Worm (Caenorhabditis elegans): ENCODE results near the gene nhr-218.

nhr-218 gene

ce11 chrV:16277918-16278317, 19.7 kb downstream of the nhr-218 start, which contains the start of gene cyp-37B1 (continued):
- peak; percentile 89 for TF ChIP-seq pqm-1 (tag; optimal IDR thresholded peaks at IDR 0.05)
- no peak for TF ChIP-seq zag-1 (tag; optimal IDR thresholded peaks at IDR 0.05)
- no peak for TF ChIP-seq pha-4 (GFP tag; IDR thresholded peaks at IDR 0.05)
- TF ChIP-seq pha-4 (tag; optimal IDR thresholded peaks at IDR 0.05): no peak
- peak; percentile 87 for TF ChIP-seq nhr-77 (tag; optimal IDR thresholded peaks at IDR 0.05)
- TF ChIP-seq zip-2 (tag; optimal IDR thresholded peaks at IDR 0.05): no peak
- TF ChIP-seq madf-5 (GFP tag; IDR thresholded peaks at IDR 0.05): no peak
- TF ChIP-seq nhr-111 (GFP tag; optimal IDR thresholded peaks at IDR 0.05): no peak
- TF ChIP-seq F49E8.2 (tag; optimal IDR thresholded peaks at IDR 0.05; ENCODE audit: borderline replicate concordance): no peak
- peak; percentile 90 for TF ChIP-seq dmd-6 (GFP tag; IDR thresholded peaks at IDR 0.05)
- peak; percentile 85 for TF ChIP-seq hlh-11 (tag; optimal IDR thresholded peaks at IDR 0.05)

ce11 chrV:16282147-16282546, 23.9 kb downstream of the nhr-218 start, which contains the start of gene F28G4.2:
Gene F28G4.2 (minus strand): TSS chrV:16282321.
- TF ChIP-seq zag-1 (tag; optimal IDR thresholded peaks at IDR 0.05) (no peak), fkh-10 (GFP tag; optimal IDR thresholded peaks at IDR 0.05) (no peak), ztf-7 (tag; optimal IDR thresholded peaks at IDR 0.05) (no peak), spr-1 (tag; optimal IDR thresholded peaks at IDR 0.05) (no peak), nhr-76 (tag; optimal IDR thresholded peaks at IDR 0.05) (no peak), nhr-41 (GFP tag; IDR thresholded peaks at IDR 0.05) (no peak), F44E2.7 (GFP tag; IDR thresholded peaks at IDR 0.05) (no peak)

DNA sequence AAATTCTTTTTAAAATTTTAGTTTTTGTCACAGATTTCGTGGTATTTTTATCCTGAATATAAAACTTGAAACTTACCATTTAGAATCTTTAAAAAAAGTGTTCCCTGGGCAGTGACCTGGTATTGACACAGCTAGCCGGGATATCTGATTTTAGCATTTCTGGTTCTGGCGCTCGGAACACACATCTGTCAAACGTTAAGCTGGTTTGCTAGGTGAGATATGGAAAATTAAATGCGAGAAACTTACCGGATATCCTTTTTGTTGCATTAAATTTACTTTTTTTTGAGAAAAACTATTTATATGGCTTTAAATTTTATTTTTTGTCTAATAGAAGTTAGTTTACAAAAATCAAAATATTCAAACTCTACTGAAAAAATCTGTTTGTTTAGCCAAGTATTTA, 27.6 kb downstream of the nhr-218 start, which contains the start of gene F28G4.4:
TSS of gene F28G4.4 (minus strand) at position 101 of the 400 bp plus-strand sequence.
- TF ChIP-seq Y48G9A.11 (GFP tag; IDR thresholded peaks at IDR 0.05): no peak
- TF ChIP-seq unc-62 (GFP tag; optimal IDR thresholded peaks at IDR 0.05 in 1 of 2): peak in 1 of 2 experiments; percentile 66
- TF ChIP-seq unc-62 (tag; optimal IDR thresholded peaks at IDR 0.05): no peak
- no peak for TF ChIP-seq tra-1 (GFP tag; IDR thresholded peaks at IDR 0.05)
- TF ChIP-seq lsy-2 (tag; optimal IDR thresholded peaks at IDR 0.05): no peak

DNA sequence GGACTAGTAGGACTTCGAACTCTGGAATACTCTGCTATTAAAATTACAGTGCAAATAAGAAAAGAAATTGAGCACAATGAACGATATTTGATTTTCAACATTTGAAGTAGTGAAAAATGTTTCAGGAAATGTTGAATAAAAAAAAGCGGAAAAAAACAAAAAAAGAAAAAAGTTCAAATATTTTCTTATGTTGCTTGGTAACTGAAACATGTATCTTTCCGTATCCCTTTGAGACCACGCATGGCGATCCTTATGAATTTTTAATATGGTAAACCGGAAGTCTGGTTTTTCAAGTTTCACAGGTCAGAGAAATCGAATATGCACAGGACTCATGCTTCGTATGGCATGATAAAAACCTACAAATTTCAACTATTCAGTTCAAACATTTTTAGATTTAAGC, 29.4 kb downstream of the nhr-218 start, which contains the start of gene F28G4.3:
TSS of gene F28G4.3 (minus strand) at position 101 of the 400 bp plus-strand sequence.
- no peak for TF ChIP-seq nhr-28 (tag; optimal IDR thresholded peaks at IDR 0.05)
- TF ChIP-seq fkh-10 (GFP tag; optimal IDR thresholded peaks at IDR 0.05): no peak
- TF ChIP-seq fos-1 (tag; optimal IDR thresholded peaks at IDR 0.05): no peak
- no peak for TF ChIP-seq lin-29 (GFP tag; IDR thresholded peaks at IDR 0.05)
- no peak for TF ChIP-seq spr-1 (tag; optimal IDR thresholded peaks at IDR 0.05)
- TF ChIP-seq ceh-82 (tag; optimal IDR thresholded peaks at IDR 0.05): no peak
- TF ChIP-seq nhr-11 (tag; optimal IDR thresholded peaks at IDR 0.05): no peak
- no peak for TF ChIP-seq nhr-48 (tag; optimal IDR thresholded peaks at IDR 0.05)
- no peak for TF ChIP-seq dve-1 (tag; optimal IDR thresholded peaks at IDR 0.05; ENCODE audit: insufficient read depth)
- TF ChIP-seq egl-43 (GFP tag; IDR thresholded peaks at IDR 0.05): no peak
- TF ChIP-seq F49E8.2 (tag; optimal IDR thresholded peaks at IDR 0.05; ENCODE audit: borderline replicate concordance): no peak

ce11 chrV:16292409-16292808, 34.2 kb downstream of the nhr-218 start, which contains the start of gene oac-5:
Gene oac-5 (plus strand): TSS chrV:16292709.
- TF ChIP-seq skn-1 (tag; optimal IDR thresholded peaks at IDR 0.05): no peak
- no peak for TF ChIP-seq duxl-1 (tag; optimal IDR thresholded peaks at IDR 0.05; ENCODE audit: poor library complexity)
- TF ChIP-seq F26F4.8 (GFP tag; conservative IDR thresholded peaks at IDR 0.05): no peak
- no peak for TF ChIP-seq R02D3.7 (tag; optimal IDR thresholded peaks at IDR 0.05)
- peak; percentile 75 for TF ChIP-seq dmd-6 (GFP tag; IDR thresholded peaks at IDR 0.05)
- TF ChIP-seq mdt-29 (GFP tag; IDR thresholded peaks at IDR 0.05): no peak
- no peak for TF ChIP-seq ceh-44 (GFP tag; IDR thresholded peaks at IDR 0.05)

Measured in whole organism, L4 larva.